Fruit fly (Drosophila melanogaster) ovary, adult (tissue): ENCODE measurements around the gene CG14014.
A peak's percentile ranks its signal among the peaks of the same experiment; 100 is the strongest.

ENCODE experiments used
- CG17801 ChIP-seq: fragments of 200-800 bp; optimal IDR thresholded peaks from 2 replicates; lab custom pipeline; 2019; ENCODE audit warnings: missing biosample characterization, mild to moderate bottlenecking, missing genetic modification characterization, moderate library complexity; ENCODE audit not compliant: partially characterized antibody

CG14014 gene

DNA sequence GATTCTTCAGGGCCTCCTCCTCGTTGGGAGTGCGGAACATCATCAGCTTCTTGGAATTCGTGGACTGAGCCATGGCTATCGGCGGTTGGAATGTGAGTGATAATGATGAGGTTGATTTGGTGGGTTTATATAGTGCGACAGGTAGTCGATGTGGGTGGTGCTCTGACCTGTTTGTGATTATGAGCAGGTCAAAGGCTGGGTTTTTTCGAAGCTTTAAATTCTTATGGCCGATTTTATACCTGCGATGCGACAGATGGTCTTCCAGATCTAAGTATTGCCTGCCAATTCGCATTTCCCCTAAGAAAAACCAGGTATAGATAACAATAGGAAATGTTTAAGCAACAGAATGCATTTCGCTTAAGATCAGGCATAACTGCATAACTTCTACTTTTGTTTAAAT is at the start of gene CG14014:
Gene CG14014, minus strand, starts transcription at position 101 of the 400 bp plus-strand sequence.
- no peak for TF ChIP-seq CG17801 (GFP tag; lab: Kevin White, UChicago)

DNA sequence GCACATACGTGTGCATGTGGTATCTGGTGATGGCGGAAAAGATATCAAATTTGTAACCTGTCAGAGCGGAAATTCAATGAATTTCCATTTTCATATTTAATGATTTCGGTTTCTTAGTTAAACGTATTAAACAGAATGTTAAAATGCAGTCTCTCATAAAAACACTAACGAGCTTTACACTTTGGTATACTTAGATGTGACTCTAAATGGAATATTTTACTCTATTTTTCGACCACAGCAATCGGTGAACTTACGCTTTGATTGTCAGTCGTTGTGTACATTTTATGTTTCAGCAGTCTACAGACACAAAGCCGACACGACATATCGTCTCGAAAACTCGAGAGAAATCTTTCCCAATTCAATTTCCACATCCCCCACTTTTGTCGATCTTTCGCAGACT is 45.9 kb upstream of the CG14014 start, which contains the start of gene CG18266:
Gene CG18266, plus strand, starts transcription at position 301 of the 400 bp plus-strand sequence.
- TF ChIP-seq CG17801 (GFP tag; lab: Kevin White, UChicago) = no peak

DNA sequence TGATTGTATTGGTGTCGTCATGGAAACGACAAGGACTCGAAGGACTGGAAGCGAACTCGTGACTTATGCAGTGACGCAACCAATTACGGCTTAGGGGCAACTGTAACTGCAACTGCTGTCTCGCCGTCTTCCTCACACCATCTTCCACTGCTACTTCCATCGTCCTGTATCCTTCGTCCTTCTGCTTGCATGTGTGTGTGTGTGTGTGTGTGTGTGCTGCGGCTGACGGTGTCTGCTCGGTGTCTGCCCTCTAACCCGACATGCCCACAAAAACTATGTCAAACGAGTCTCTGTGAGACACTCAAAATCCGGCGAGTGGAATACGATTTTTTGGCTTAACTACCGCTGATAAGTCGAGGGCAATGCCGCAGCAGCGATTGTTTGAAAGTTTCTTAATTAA is 43.2 kb upstream of the CG14014 start:
- TF ChIP-seq CG17801 (GFP tag; lab: Kevin White, UChicago) = no peak

DNA sequence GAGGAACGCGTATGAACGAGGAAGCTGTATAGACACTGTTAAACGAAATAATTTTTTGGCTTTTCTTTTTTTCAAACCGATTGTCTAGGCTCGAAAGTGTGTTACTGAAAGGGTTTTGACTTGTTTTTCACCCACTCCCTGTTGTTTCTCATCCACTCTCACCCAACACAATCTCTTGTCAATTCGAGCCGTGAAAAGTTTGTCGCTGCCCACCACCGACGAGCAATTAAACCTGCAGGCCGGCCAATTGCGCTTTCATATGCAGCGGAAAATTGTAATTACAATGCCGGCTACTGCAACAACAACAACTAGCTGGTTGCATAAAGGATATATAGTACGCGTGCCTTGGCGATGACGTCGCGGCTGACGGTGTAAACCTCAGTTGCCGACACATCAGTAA is 37.7 kb upstream of the CG14014 start, which contains the start of gene CG7251:
Gene CG7251, minus strand, starts transcription at position 101 of the 400 bp plus-strand sequence.
- no peak for TF ChIP-seq CG17801 (GFP tag; lab: Kevin White, UChicago)

DNA sequence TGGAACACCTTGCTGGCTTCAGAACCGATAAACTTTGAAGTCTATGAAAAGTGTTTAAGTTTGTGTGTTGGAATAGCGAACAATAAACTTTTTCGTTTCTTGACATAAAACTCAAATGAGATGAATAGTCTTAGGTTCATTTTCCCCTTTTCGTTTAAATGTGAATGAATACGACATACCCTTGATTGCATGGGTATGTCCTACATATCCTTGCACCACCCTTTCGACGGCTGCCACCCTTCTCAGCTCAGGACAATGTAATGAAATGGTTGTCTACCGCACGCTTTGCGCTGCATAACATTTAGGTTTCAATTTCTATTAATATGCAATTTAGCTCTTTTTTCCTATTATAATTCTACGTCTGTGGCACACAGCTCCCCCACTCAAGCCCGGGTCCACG is 30.4 kb upstream of the CG14014 start, which contains the start of gene CG14011:
Gene CG14011, minus strand, starts transcription at position 101 of the 400 bp plus-strand sequence.
- TF ChIP-seq CG17801 (GFP tag; lab: Kevin White, UChicago) = no peak

DNA sequence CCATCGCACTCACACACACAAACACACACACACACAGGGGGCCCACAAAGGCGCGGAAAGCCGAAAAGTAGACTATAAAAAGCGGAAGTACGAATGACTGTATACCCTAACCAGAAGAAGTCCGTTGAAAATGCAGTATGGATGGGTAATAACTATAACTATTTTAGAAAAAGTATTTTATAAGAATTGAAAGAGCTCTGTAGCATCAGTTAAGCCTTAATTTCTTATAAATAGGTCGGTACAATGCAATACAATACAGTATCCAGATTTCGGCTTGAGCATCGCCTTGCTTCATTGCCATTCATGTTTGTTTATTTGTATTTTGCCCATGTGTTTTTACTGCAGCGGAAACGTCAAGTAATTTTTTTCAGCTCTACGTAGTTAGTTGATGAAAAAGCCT is 18.9 kb upstream of the CG14014 start:
- TF ChIP-seq CG17801 (GFP tag; lab: Kevin White, UChicago) = no peak

DNA sequence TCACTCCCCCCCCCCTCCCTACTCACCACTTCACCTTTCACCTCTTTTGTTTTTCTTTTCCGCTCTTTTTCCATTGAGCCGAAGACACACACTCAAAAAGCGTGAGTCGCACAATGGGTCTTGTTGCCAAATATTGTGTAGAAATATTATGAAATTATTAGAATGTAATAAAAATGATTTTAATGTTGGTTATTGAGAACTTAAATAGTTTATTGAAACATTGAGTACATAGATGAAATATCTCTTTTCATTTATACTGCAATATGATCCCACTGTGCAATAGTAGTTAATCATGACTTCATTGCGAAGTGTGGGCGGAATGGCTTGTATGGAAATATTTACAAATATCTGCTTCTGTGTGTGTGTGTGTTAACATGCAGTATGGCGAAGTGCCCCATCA is 16.5 kb upstream of the CG14014 start:
- TF ChIP-seq CG17801 (GFP tag; lab: Kevin White, UChicago) = no peak

DNA sequence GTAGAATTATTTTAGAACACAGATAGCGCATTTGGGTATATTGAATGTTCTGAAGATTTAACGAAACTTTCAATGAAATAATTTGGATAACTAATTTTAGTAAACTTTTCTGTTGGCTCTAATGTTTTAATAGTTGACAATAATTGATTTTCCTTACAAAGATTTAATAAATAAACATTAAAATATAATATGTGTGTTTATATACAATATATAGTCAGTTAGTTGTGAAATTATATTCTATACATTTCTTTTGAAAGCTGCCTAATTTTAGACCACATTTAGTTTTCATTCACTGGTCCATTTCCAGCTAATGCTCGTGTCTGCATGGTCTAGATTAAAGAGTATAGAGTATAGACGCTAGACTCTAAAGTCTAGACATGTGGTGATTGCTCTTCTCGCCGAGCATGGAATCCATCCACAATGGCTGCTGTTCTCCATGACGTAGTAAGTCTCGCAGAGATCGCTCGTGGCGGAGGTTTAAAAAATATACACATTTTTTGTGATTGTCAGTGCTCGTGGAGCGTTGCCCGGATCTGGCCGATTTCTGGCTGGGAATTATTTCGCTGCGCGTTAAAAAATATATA is 8.3 kb upstream of the CG14014 start, which contains the start of gene GluRIIB:
Gene GluRIIB, plus strand, starts transcription at position 534 of the 584 bp plus-strand sequence.
- TF ChIP-seq CG17801 (GFP tag; lab: Kevin White, UChicago) = no peak

DNA sequence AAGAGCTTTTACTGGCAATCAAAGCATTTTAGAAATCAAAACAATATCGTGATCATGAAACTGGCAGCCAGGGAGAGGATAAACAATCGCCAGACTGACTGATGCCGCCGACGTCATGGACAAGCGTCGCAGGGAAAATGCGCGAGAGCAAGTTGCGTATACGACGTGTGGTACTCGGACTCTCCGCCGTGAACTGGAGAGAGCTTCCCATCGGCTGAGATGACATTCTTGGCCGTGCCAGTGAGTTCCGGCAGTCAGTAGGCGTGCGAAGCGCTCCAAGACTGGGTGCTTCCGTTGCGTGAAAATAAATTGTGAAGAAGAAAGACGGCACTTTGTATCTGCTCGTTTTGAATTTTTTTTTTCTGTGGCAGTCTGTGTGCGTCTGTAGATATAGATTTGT is 4.2 kb upstream of the CG14014 start, which contains the start of gene GluRIIA:
Gene GluRIIA, plus strand, starts transcription at position 255 of the 400 bp plus-strand sequence.
- TF ChIP-seq CG17801 (GFP tag; lab: Kevin White, UChicago) = no peak

DNA sequence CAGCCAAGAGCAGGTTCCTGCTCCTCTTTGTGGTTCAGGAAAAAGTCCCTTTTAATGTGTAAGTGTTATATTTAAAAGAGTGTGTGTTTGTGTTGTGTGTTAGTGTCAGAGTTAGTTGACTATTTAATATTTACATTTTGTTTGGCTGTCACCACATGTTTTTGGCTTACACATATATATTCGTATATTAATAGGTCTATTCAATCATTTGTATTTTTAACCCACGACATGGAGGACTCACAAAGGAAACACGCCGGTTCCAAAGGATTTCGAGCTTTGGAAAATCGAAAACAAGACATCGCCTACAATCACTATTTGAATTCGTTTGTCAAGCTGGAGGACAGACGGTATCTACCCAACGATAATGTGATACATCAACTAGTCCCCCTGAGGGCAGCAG is 3.1 kb upstream of the CG14014 start, which contains the start of the genes CG14013 and CG14017:
Gene CG14013, minus strand, starts transcription at position 101 of the 400 bp plus-strand sequence.
Gene CG14017, plus strand, starts transcription at position 148 of the 400 bp plus-strand sequence.
- TF ChIP-seq CG17801 (GFP tag; lab: Kevin White, UChicago) = no peak

DNA sequence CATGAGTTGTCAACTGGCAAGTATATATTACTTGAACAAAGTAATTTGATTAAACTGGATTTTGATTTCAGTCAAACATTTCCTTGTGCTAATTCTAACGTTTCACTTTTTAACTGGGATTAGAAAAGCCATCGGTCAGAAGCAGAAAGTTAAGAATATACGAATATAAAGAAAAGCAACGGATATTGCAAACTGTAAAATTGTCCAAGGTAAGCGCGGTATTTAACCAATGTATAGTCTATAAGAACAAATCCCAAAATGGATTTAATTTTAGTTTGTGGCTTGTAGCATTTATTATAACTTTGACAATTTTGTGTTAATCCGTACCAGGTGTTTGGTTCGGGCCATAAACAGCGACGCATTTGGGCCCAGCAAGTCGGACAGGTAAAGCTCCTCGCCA is 903 bp upstream of the CG14014 start, which contains the start of gene CG18269:
Gene CG18269, plus strand, starts transcription at position 301 of the 400 bp plus-strand sequence.
- no peak for TF ChIP-seq CG17801 (GFP tag; lab: Kevin White, UChicago)

DNA sequence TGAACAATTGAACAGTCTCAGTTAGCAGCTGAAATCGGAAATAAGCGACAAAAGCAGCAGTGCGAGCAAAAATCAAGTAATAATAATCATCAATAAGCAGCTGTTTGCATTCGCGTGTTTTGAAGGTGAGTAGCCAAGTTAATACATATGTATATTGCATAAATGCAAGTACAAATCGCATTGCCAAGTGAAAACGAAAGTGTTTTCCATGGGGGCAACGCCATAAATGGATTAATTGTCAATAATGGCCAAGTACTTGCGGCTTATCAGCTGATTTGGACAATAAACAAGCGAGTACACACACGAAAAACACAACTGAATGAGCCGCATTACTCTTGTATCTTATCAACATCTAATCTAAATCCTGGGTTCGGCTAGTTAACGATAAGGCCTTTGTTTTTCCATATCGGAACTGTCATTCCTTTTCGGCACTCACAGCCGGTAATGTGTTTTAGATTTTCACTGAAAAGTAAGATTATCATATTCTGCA is 3.3 kb downstream of the CG14014 start:
- TF ChIP-seq CG17801 (GFP tag; lab: Kevin White, UChicago) = peak; percentile 37

DNA sequence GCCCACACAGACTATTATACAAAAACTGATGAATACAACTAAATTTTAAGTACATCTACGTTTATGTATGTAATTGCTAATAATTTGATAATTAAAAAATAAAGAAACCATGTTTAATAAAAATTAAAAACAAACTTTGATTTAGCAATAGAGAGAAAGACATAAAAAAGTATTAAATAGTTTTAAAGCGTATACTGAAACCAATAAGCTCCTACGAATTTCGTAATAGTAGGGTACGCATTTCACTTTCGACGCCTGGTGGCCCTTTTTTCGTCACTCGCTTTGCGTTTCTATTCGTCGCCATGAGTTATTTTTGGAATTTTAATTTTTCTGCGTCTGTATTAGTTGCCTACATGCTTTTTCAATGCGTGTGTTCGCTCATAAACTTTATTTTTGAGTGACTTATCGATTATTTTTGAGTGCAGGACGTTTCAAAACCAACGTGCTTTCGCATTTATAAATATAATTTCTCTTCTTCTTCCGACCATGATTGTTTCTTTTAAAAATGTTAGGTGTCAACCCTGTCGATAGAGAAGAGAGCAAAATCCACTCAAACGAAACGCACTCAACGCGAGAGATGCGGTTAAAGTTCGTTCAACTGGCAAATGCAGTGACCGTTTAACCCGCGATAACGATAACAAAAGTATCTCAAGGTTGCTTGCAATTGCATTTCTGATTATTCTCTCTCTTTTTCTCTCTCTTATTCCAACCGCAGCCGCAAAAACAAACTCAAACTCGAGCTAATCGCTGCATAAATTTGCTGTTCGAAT is 3.9 kb downstream of the CG14014 start, which contains the start of gene Oscillin:
Gene Oscillin, plus strand, starts transcription at position 569 of the 770 bp plus-strand sequence.
- TF ChIP-seq CG17801 (GFP tag; lab: Kevin White, UChicago) = peak; percentile 53

DNA sequence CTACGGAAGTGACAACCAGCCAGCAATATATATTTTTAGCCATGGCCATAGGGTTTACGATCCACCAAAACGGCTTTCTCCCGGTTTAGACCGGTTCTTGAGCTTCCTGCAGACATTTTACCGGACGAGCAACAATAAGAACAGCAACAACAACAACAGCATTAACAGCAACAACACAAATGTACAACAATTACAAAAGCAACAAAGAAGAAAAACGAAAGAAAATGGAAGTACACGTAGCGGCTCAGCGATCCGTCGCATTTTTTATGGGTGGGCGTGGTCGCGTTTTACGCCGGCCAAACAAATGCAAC is 4.5 kb downstream of the CG14014 start:
- no peak for TF ChIP-seq CG17801 (GFP tag; lab: Kevin White, UChicago)

DNA sequence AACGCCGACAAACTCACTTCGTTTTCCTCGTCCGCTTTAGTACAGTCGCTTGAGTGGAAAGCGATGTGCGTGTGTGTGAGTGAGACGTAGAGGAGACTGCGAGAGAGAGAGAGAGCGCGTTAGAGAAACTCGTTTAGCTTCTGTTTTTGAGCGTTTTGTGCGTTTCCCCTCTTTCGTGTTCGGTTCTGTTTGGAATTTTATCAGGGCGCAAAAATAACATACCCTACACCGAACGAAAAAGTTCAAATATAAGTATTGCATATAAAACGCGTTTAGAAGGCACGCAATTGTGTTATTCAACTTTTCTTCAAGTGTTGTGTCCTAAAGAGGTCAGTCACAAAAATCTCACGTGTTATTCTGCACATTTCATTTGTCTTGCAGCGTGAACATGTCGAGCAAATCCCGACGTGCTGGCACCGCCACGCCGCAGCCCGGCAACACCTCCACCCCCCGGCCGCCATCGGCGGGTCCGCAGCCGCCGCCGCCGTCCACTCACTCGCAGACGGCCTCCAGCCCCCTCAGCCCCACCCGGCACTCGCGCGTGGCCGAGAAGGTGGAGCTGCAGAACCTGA is 7.6 kb downstream of the CG14014 start:
- peak; percentile 20 for TF ChIP-seq CG17801 (GFP tag; lab: Kevin White, UChicago)
